Worm (Caenorhabditis elegans): ENCODE data around the gene rips-1.

Gene rips-1

ce11 chrV:3760839-3761238 is 11.0 kb upstream of the rips-1 start, which contains the start of gene oac-55:
TSS of gene oac-55 (plus strand) at chrV:3761139.
- TF ChIP-seq mep-1 (tag; optimal IDR thresholded peaks at IDR 0.05) (no peak), daf-16 (GFP tag; optimal IDR thresholded peaks at IDR 0.05) (no peak), daf-16 (tag; optimal IDR thresholded peaks at IDR 0.05) (no peak), snpc-4 (tag; optimal IDR thresholded peaks at IDR 0.05) (no peak), ceh-44 (GFP tag; IDR thresholded peaks at IDR 0.05) (no peak), hlh-30 (tag; optimal IDR thresholded peaks at IDR 0.05; ENCODE audit: insufficient read depth) (no peak), nhr-41 (GFP tag; IDR thresholded peaks at IDR 0.05) (no peak), skn-1 (tag; optimal IDR thresholded peaks at IDR 0.05) (no peak), unc-62 (GFP tag; optimal IDR thresholded peaks at IDR 0.05 in 1 of 2) (no peak), unc-62 (tag; optimal IDR thresholded peaks at IDR 0.05) (no peak), cey-2 (tag; optimal IDR thresholded peaks at IDR 0.05; ENCODE audit: borderline replicate concordance, insufficient read depth) (no peak), nhr-102 (tag; optimal IDR thresholded peaks at IDR 0.05) (no peak), gei-8 (GFP tag; optimal IDR thresholded peaks at IDR 0.05) (no peak), nhr-77 (tag; optimal IDR thresholded peaks at IDR 0.05) (no peak)

- TF ChIP-seq zip-2 (tag; optimal IDR thresholded peaks at IDR 0.05) (no peak), mxl-3 (GFP tag; optimal IDR thresholded peaks at IDR 0.05) (no peak), dve-1 (tag; optimal IDR thresholded peaks at IDR 0.05; ENCODE audit: insufficient read depth) (no peak), zfp-3 (GFP tag; conservative IDR thresholded peaks at IDR 0.05) (no peak), dmd-9 (GFP tag; IDR thresholded peaks at IDR 0.05) (no peak), R02D3.7 (tag; optimal IDR thresholded peaks at IDR 0.05) (no peak), aha-1 (tag) (peak; percentile 90), nhr-41 (GFP tag; IDR thresholded peaks at IDR 0.05) (no peak)
Measured at ce11 chrV:3761829-3762228, 10.0 kb upstream of the rips-1 start.

ce11 chrV:3766904-3767303 is 4.9 kb upstream of the rips-1 start, which contains the start of gene Y39H10A.1:
TSS of gene Y39H10A.1 (plus strand) at chrV:3767204.
- no peak for TF ChIP-seq lin-39 (tag; optimal IDR thresholded peaks at IDR 0.05)
- TF ChIP-seq aha-1 (tag), result peak; percentile 45
- no peak for TF ChIP-seq nhr-48 (tag; optimal IDR thresholded peaks at IDR 0.05)

ce11 chrV:3768270-3768669 is 3.6 kb upstream of the rips-1 start, which contains the start of gene R08E5.4:
TSS of gene R08E5.4 (plus strand) at chrV:3768570.
- TF ChIP-seq hlh-11 (tag; optimal IDR thresholded peaks at IDR 0.05) (no peak), attf-4 (tag; optimal IDR thresholded peaks at IDR 0.05) (no peak), lin-39 (tag; optimal IDR thresholded peaks at IDR 0.05) (no peak), rbr-2 (tag; optimal IDR thresholded peaks at IDR 0.05) (no peak), ZK337.2 (GFP tag; IDR thresholded peaks at IDR 0.05) (no peak), F26F4.8 (GFP tag; conservative IDR thresholded peaks at IDR 0.05) (no peak), tra-1 (GFP tag; IDR thresholded peaks at IDR 0.05) (no peak), ceh-32 (tag; optimal IDR thresholded peaks at IDR 0.05; ENCODE audit: poor library complexity) (no peak), madf-5 (GFP tag; IDR thresholded peaks at IDR 0.05) (no peak), ceh-44 (GFP tag; IDR thresholded peaks at IDR 0.05) (no peak), ctbp-1 (GFP tag; IDR thresholded peaks at IDR 0.05) (no peak), hmg-1.1 (GFP tag; IDR thresholded peaks at IDR 0.05) (no peak), zip-2 (tag; optimal IDR thresholded peaks at IDR 0.05) (no peak), F37D6.2 (tag; optimal IDR thresholded peaks at IDR 0.05) (no peak), T26A8.4 (GFP tag; IDR thresholded peaks at IDR 0.05) (no peak), zfp-2 (tag; optimal IDR thresholded peaks at IDR 0.05) (no peak)

- TF ChIP-seq set-16 (GFP tag; IDR thresholded peaks at IDR 0.05) (peak; percentile 63; the same call in 1 of the 2 replicates), madf-9 (GFP tag; conservative IDR thresholded peaks at IDR 0.05) (no peak), ZK546.5 (tag; optimal IDR thresholded peaks at IDR 0.05) (no peak), daf-12 (tag; optimal IDR thresholded peaks at IDR 0.05) (no peak), tra-1 (GFP tag; IDR thresholded peaks at IDR 0.05) (no peak), ztf-11 (tag; optimal IDR thresholded peaks at IDR 0.05) (no peak), hmg-1.1 (GFP tag; IDR thresholded peaks at IDR 0.05) (no peak), lin-13 (GFP tag; optimal IDR thresholded peaks at IDR 0.05) (no peak), lir-3 (tag; optimal IDR thresholded peaks at IDR 0.05) (no peak)
Measured at ce11 chrV:3773618-3774017, 1.8 kb downstream of the rips-1 start.

All from whole organism, L4 larva.